Worm (Caenorhabditis elegans) whole organism, L3 larva: ENCODE measurements around the gene K10D11.6.

Experiments
- ZK546.5 ChIP-seq: sonication (generic microtip); optimal IDR thresholded peaks from 2 replicates; lab custom pipeline; 2017; ENCODE audit warnings: missing biosample characterization, missing genetic modification characterization
- aly-2 ChIP-seq: fragments of 150-350 bp; optimal IDR thresholded peaks from 2 replicates; lab custom pipeline; 2014; ENCODE audit warnings: missing biosample characterization, missing genetic modification characterization
- ama-1 ChIP-seq: fragments of 150-350 bp; optimal IDR thresholded peaks from 2 replicates; lab custom pipeline; 2018
- ceh-82 ChIP-seq: fragments of 150-350 bp; optimal IDR thresholded peaks from 2 replicates; lab custom pipeline; 2014; ENCODE audit warnings: missing biosample characterization, missing genetic modification characterization
- ceh-9 ChIP-seq: sonication (generic microtip); optimal IDR thresholded peaks from 2 replicates; lab custom pipeline; 2018; ENCODE audit warnings: missing biosample characterization, missing genetic modification characterization
- daf-12 ChIP-seq: fragments of 150-350 bp; optimal IDR thresholded peaks from 2 replicates; lab custom pipeline; 2014; ENCODE audit warnings: missing biosample characterization, missing genetic modification reagents, missing genetic modification characterization
- egl-27 ChIP-seq: sonication (generic microtip); optimal IDR thresholded peaks from 4 replicates; lab custom pipeline; 2017; ENCODE audit warnings: missing biosample characterization, missing genetic modification reagents, missing genetic modification characterization
- egl-5 ChIP-seq: fragments of 150-350 bp; optimal IDR thresholded peaks from 2 replicates; lab custom pipeline; 2017; ENCODE audit warnings: missing biosample characterization, missing genetic modification reagents, missing genetic modification characterization, inconsistent platforms
- elt-1 ChIP-seq: fragments of 150-350 bp; optimal IDR thresholded peaks from 2 replicates; lab custom pipeline; 2014; ENCODE audit warnings: missing biosample characterization, missing genetic modification characterization
- elt-2 ChIP-seq: sonication (generic microtip); optimal IDR thresholded peaks from 2 replicates; lab custom pipeline; 2016; ENCODE audit warnings: missing genetic modification reagents, mild to moderate bottlenecking, missing genetic modification characterization, missing compliant biosample characterization
- eor-1 ChIP-seq, 2 experiments: fragments of 150-350 bp; optimal IDR thresholded peaks; 2 replicates each; lab custom pipeline; 2014 to 2018; ENCODE audit warnings: missing biosample characterization in 2 of 2, missing genetic modification characterization in 2 of 2
- fkh-10 ChIP-seq: sonication (generic microtip); optimal IDR thresholded peaks from 2 replicates; lab custom pipeline; 2017; ENCODE audit warnings: missing biosample characterization, missing genetic modification reagents, missing genetic modification characterization
- fkh-2 ChIP-seq: fragments of 150-350 bp; optimal IDR thresholded peaks from 2 replicates; lab custom pipeline; 2014; ENCODE audit warnings: missing biosample characterization, missing genetic modification reagents, missing genetic modification characterization
- fos-1 ChIP-seq: fragments of 150-350 bp; optimal IDR thresholded peaks from 2 replicates; lab custom pipeline; 2014; ENCODE audit warnings: missing biosample characterization, missing genetic modification characterization
- hmg-11 ChIP-seq: sonication (generic microtip); optimal IDR thresholded peaks from 2 replicates; lab custom pipeline; 2016; ENCODE audit warnings: missing genetic modification characterization, missing compliant biosample characterization
- jun-1 ChIP-seq: fragments of 150-350 bp; optimal IDR thresholded peaks from 2 replicates; lab custom pipeline; 2014; ENCODE audit warnings: missing biosample characterization, missing genetic modification reagents, missing genetic modification characterization
- lin-15B ChIP-seq: fragments of 150-350 bp; optimal IDR thresholded peaks from 2 replicates; lab custom pipeline; 2014; ENCODE audit warnings: missing biosample characterization, missing genetic modification characterization
- lin-39 ChIP-seq: fragments of 150-350 bp; optimal IDR thresholded peaks from 2 replicates; lab custom pipeline; 2018; ENCODE audit warnings: missing biosample characterization, missing genetic modification reagents, missing genetic modification characterization
- lsy-12 ChIP-seq: sonication (generic microtip); optimal IDR thresholded peaks from 2 replicates; lab custom pipeline; 2016; ENCODE audit warnings: mild to moderate bottlenecking, missing genetic modification characterization, missing compliant biosample characterization
- mdl-1 ChIP-seq: fragments of 150-350 bp; optimal IDR thresholded peaks from 2 replicates; lab custom pipeline; 2014; ENCODE audit warnings: missing biosample characterization, missing genetic modification characterization
- mml-1 ChIP-seq: fragments of 150-350 bp; sonication (generic microtip); optimal IDR thresholded peaks from 3 replicates; lab custom pipeline; 2014; ENCODE audit warnings: missing biosample characterization, missing genetic modification characterization
- nfya-1 ChIP-seq: sonication (generic microtip); optimal IDR thresholded peaks from 2 replicates; lab custom pipeline; 2017; ENCODE audit warnings: missing genetic modification characterization, mild to moderate bottlenecking, missing compliant biosample characterization, antibody characterized with exemption, moderate library complexity; ENCODE audit not compliant: insufficient read depth
- nhr-11 ChIP-seq: fragments of 150-350 bp; optimal IDR thresholded peaks from 2 replicates; lab custom pipeline; 2014; ENCODE audit warnings: missing biosample characterization, missing genetic modification characterization
- nhr-12 ChIP-seq: fragments of 150-350 bp; optimal IDR thresholded peaks from 2 replicates; lab custom pipeline; 2014; ENCODE audit warnings: missing biosample characterization, missing genetic modification characterization
- nhr-25 ChIP-seq: sonication (generic microtip); optimal IDR thresholded peaks from 2 replicates; lab custom pipeline; 2017; ENCODE audit warnings: missing biosample characterization, missing genetic modification characterization
- nhr-28 ChIP-seq: fragments of 150-350 bp; optimal IDR thresholded peaks from 2 replicates; lab custom pipeline; 2014; ENCODE audit warnings: missing biosample characterization, missing genetic modification characterization
- nhr-43 ChIP-seq: sonication (generic microtip); optimal IDR thresholded peaks from 2 replicates; lab custom pipeline; 2016; ENCODE audit warnings: mild to moderate bottlenecking, missing genetic modification characterization, missing compliant biosample characterization; ENCODE audit not compliant: poor library complexity, severe bottlenecking
- nhr-67 ChIP-seq: fragments of 150-350 bp; optimal IDR thresholded peaks from 2 replicates; lab custom pipeline; 2014; ENCODE audit warnings: missing biosample characterization, missing genetic modification characterization
- nhr-76 ChIP-seq: fragments of 150-350 bp; sonication (generic microtip); optimal IDR thresholded peaks from 5 replicates; lab custom pipeline; 2014; ENCODE audit warnings: missing biosample characterization, missing genetic modification characterization
- nhr-77 ChIP-seq: fragments of 150-350 bp; optimal IDR thresholded peaks from 2 replicates; lab custom pipeline; 2014; ENCODE audit warnings: missing biosample characterization, missing genetic modification characterization
- pha-4 ChIP-seq: fragments of 150-350 bp; optimal IDR thresholded peaks from 2 replicates; lab custom pipeline; 2014; ENCODE audit warnings: missing biosample characterization, missing genetic modification reagents, missing genetic modification characterization
- pqm-1 ChIP-seq: fragments of 150-350 bp; optimal IDR thresholded peaks from 2 replicates; lab custom pipeline; 2017; ENCODE audit warnings: missing biosample characterization, missing genetic modification characterization, inconsistent platforms
- sea-2 ChIP-seq: fragments of 150-350 bp; sonication (generic microtip); optimal IDR thresholded peaks from 4 replicates; lab custom pipeline; 2014; ENCODE audit warnings: missing biosample characterization, missing genetic modification reagents, missing genetic modification characterization
- snpc-4 ChIP-seq: fragments of 150-350 bp; optimal IDR thresholded peaks from 2 replicates; lab custom pipeline; 2014; ENCODE audit warnings: missing biosample characterization, missing genetic modification characterization
- tbx-2 ChIP-seq: sonication (generic microtip); optimal IDR thresholded peaks from 2 replicates; lab custom pipeline; 2016; ENCODE audit warnings: mild to moderate bottlenecking, missing genetic modification characterization, missing compliant biosample characterization
- unc-39 ChIP-seq: sonication (generic microtip); optimal IDR thresholded peaks from 4 replicates; lab custom pipeline; 2017; ENCODE audit warnings: missing biosample characterization, missing genetic modification characterization
- ztf-11 ChIP-seq: fragments of 150-350 bp; optimal IDR thresholded peaks from 2 replicates; lab custom pipeline; 2014; ENCODE audit warnings: missing biosample characterization, missing genetic modification characterization
- ztf-4 ChIP-seq: fragments of 150-350 bp; optimal IDR thresholded peaks from 2 replicates; lab custom pipeline; 2014; ENCODE audit warnings: missing biosample characterization, missing genetic modification characterization

K10D11.6 gene

DNA sequence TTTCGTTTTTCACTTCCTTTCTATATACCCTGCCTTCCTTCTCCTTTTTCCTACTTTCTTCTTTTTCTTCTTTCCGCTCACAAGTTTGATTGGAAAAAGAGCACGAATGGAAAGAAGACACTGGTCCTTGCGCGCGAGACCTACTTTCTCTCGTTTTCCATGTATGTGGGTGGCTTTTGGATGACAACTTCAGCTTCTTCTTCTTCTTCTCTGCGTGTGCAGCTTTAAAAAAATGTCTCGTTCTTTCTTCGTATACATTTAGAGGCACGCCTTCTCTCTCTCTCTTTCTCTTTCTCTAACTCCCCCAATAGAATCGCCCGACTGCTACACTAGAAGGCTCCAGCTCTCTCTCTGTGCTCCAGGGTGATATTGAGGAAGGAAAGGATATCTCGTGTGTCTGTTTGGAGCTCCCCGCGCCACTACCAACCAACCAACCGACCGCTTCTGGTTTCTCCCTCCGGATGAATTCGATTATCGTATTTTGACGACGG is 36.6 kb upstream of the K10D11.6 start (continued):
- TF ChIP-seq nhr-43 (tag; lab: Kevin White, UChicago) (no peak), pha-4 (tag; lab: Kevin White, UChicago) (no peak), ztf-11 (no peak), mml-1 (no peak), fkh-2 (tag; lab: Kevin White, UChicago) (no peak), daf-12 (no peak), pqm-1 (tag; lab: Kevin White, UChicago) (no peak), egl-5 (no peak), tbx-2 (no peak), lsy-12 (tag; lab: Kevin White, UChicago) (no peak), nhr-12 (tag; lab: Kevin White, UChicago) (no peak), jun-1 (tag; lab: Kevin White, UChicago) (no peak), egl-27 (no peak), ama-1 (lab: Kevin White, UChicago) (no peak), unc-39 (tag; lab: Kevin White, UChicago) (no peak), ceh-9 (tag; lab: Kevin White, UChicago) (peak; percentile 32), nhr-28 (no peak), snpc-4 (tag; lab: Kevin White, UChicago) (peak; percentile 31), elt-2 (tag; lab: Kevin White, UChicago) (no peak)

DNA sequence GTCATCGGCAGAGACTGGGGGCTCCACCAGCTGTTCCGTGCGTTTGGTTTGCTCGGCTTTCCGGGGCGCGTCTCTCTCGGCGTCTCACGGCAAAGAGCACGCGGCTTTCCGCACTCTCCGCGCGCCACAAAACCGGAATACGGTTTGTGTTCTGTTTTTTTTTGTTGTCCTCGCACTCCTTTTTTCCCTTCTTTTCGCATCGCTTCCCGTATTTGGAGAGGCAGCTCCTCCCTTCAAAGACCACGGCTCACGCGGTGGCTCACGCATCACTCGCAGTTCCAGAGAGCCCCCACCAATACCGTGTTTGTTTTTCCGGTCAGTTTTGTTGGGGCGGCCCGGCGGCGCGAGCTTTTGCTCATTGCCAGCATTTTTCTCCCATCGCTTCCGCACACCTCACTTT is 33.6 kb upstream of the K10D11.6 start:
- TF ChIP-seq sea-2 (GFP tag; lab: Kevin White, UChicago) (no peak), nhr-25 (tag; lab: Kevin White, UChicago) (no peak)

DNA sequence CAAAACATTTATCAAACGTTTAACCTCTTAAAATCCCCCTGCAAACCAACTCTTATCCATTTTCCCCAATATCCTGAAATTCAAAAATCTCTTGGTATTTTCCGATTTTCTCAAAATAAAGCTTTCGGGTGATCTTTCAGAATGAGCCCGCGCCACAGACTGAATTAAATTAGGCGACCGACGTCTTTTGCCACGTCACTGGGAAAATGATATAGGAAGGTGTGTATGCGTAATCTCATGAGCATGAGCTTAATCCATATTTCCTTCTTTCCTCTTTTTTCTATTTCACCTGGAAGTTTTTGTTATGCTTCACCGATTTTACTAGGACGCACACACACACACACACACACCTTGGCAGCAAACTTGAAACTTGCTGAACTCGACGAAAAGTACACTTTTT is 31.8 kb upstream of the K10D11.6 start:
- TF ChIP-seq nhr-77 (tag; lab: Kevin White, UChicago) (no peak), hmg-11 (tag; lab: Kevin White, UChicago) (no peak), nhr-76 (tag; lab: Kevin White, UChicago) (no peak), ztf-11 (no peak), fkh-2 (tag; lab: Kevin White, UChicago) (no peak), elt-1 (tag; lab: Kevin White, UChicago) (no peak), ZK546.5 (tag; lab: Kevin White, UChicago) (no peak), fos-1 (tag; lab: Kevin White, UChicago) (no peak), eor-1 (tag; optimal IDR thresholded peaks at IDR 0.05; lab: Kevin White, UChicago) (no peak), ztf-4 (tag; lab: Kevin White, UChicago) (no peak), tbx-2 (no peak), nhr-11 (no peak), egl-27 (no peak), aly-2 (tag; lab: Kevin White, UChicago) (no peak), lin-15B (tag; lab: Kevin White, UChicago) (no peak), nhr-25 (tag; lab: Kevin White, UChicago) (no peak), jun-1 (tag; lab: Kevin White, UChicago) (no peak), nhr-67 (tag; lab: Kevin White, UChicago) (no peak)
- TF ChIP-seq, all 47 proteins: peak for 0

DNA sequence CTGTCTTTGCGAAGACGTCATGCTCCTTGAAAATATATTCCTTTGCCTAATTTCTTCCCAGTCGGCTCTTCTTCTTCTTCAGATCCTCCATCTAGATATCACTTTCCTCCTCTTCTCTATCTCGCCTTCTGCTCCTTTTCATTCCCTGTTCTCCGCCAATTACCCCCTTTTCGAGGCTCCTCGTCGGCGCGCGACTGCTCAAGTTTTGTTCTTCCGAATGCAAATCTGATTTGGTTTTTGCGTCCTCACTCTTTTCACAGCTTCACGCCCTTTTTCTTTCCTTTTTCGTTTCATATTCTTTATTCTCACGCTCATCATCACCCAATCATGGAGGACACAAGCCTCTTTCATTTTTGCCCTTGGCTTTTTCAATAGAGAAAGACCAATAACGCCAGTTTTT is 27.6 kb upstream of the K10D11.6 start:
- peak; percentile 39 for TF ChIP-seq hmg-11 (tag; lab: Kevin White, UChicago)
- TF ChIP-seq ama-1 (lab: Kevin White, UChicago) = no peak
- TF ChIP-seq fkh-10 = peak; percentile 70
- no peak for TF ChIP-seq nhr-43 (tag; lab: Kevin White, UChicago)

DNA sequence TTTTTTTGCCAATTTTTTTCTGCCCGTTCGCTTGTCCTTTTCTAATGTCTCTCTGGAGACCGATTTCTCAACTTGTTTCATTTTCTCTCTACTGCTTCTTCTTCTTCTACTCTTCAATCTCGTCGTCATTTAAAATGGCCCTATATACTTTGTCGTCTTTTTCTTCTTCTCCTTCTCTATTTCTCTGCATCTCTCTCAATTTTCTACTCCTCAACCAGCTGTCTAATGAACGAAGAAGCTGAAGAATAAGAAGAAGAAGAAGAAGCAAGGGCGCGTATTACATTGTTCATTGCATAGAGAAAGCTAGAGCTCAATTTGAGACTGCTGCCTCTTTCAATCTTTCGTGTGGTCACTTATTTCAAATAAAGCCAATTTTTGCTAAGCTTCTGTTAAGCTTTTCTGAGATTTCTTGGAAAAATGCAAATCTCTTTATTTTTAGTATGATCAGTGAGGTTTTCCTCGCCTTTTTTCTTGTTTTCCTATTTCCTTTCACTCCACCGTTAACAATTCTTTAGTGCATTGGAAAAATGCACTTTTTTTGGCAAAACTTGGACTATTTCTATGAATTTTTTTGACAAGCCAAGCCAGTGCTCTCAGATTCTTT is 26.6 kb upstream of the K10D11.6 start:
- TF ChIP-seq ceh-82 (no peak), nhr-43 (tag; lab: Kevin White, UChicago) (no peak), lin-39 (peak; percentile 44), nhr-77 (tag; lab: Kevin White, UChicago) (no peak), egl-5 (peak; percentile 29), nhr-76 (tag; lab: Kevin White, UChicago) (no peak), nfya-1 (peak; percentile 38), mdl-1 (tag; lab: Kevin White, UChicago) (no peak)
